Worm (Caenorhabditis elegans): Measurements from ENCODE around the gene stdh-4.
"Not testable (repeated sequence)": the region's sequence is repeated elsewhere in the genome, so short reads cannot be mapped to it uniquely, and the experiment has no call there.

DNA sequence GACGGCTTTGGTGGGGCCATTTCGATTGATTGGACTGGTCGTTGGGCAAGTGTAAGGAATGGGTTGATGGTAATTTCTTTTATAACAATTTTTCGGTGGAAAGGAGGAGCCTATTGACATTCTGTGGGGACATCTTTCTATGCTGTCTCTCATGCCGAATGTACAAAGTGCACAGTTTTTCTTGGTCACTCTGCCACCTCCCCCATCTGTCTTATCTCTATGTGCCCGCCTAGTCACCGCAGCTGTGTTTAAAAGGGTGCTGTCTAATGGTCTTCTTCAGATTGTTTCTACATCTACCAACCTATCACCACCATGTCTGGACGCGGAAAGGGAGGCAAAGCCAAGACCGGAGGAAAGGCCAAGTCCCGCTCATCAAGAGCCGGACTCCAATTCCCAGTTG is 16.0 kb upstream of the stdh-4 start, which contains the start of the genes his-8 and his-7:
- TF ChIP-seq pqm-1 (tag; optimal IDR thresholded peaks at IDR 0.05); nhr-28 (tag; optimal IDR thresholded peaks at IDR 0.05); skn-1 (tag; optimal IDR thresholded peaks at IDR 0.05); pag-3 (tag; optimal IDR thresholded peaks at IDR 0.05; ENCODE audit: borderline replicate concordance, insufficient read depth); zag-1 (tag; optimal IDR thresholded peaks at IDR 0.05); fkh-4 (tag; optimal IDR thresholded peaks at IDR 0.05; ENCODE audit: borderline replicate concordance); unc-130 (tag; optimal IDR thresholded peaks at IDR 0.05); lin-15B (tag; optimal IDR thresholded peaks at IDR 0.05); hlh-4 (tag; optimal IDR thresholded peaks at IDR 0.05); rnt-1 (tag; optimal IDR thresholded peaks at IDR 0.05): not testable (repeated sequence)

Measured in whole organism, L1 larva.